Fruit fly (Drosophila melanogaster) whole organism, embryonic: Measurements from ENCODE around the gene CG11309.

ENCODE experiments used
- CG10565 ChIP-seq: fragments of 200-800 bp; sonication (Bioruptor generic); optimal IDR thresholded peaks from 3 replicates; lab custom pipeline; 2016; ENCODE audit warnings: missing biosample characterization, mild to moderate bottlenecking, missing genetic modification characterization
- CG13123 ChIP-seq: fragments of 200-800 bp; sonication (Bioruptor generic); optimal IDR thresholded peaks from 2 replicates; lab custom pipeline; 2016; ENCODE audit warnings: missing biosample characterization, missing genetic modification characterization
- CG2712 ChIP-seq: fragments of 200-800 bp; optimal IDR thresholded peaks from 3 replicates; lab custom pipeline; 2019; ENCODE audit warnings: missing biosample characterization, mild to moderate bottlenecking, missing genetic modification characterization, moderate library complexity
- CG6854 ChIP-seq: fragments of 200-800 bp; sonication (Bioruptor generic); optimal IDR thresholded peaks from 3 replicates; lab custom pipeline; 2017; ENCODE audit warnings: missing biosample characterization, mild to moderate bottlenecking, missing genetic modification characterization
- CG7839 ChIP-seq: fragments of 200-800 bp; sonication (Bioruptor generic); optimal IDR thresholded peaks from 3 replicates; lab custom pipeline; 2018; ENCODE audit warnings: missing biosample characterization, mild to moderate bottlenecking, missing genetic modification characterization, moderate library complexity
- CG9817 ChIP-seq: fragments of 200-800 bp; sonication (Bioruptor generic); optimal IDR thresholded peaks from 2 replicates; lab custom pipeline; 2018; ENCODE audit warnings: missing biosample characterization, mild to moderate bottlenecking, missing genetic modification characterization, moderate library complexity
- Elba2 ChIP-seq: fragments of 200-800 bp; sonication (Bioruptor generic); optimal IDR thresholded peaks from 3 replicates; lab custom pipeline; 2016; ENCODE audit warnings: missing biosample characterization, missing genetic modification characterization
- Ravus ChIP-seq: fragments of 200-800 bp; sonication (Bioruptor generic); IDR thresholded peaks from 2 replicates; pipeline ENCODE4 v1.3.6; 2022; ENCODE audit warnings: missing biosample characterization, missing genetic modification characterization
- Sin3A ChIP-seq: fragments of >200 bp; optimal IDR thresholded peaks from 2 replicates; lab custom pipeline; 2018
- bbx ChIP-seq: fragments of 200-800 bp; sonication (Bioruptor generic); IDR thresholded peaks from 2 replicates; pipeline ENCODE4 v1.3.6; 2022; ENCODE audit warnings: missing biosample characterization, missing genetic modification characterization; ENCODE audit not compliant: partially characterized antibody
- eyg ChIP-seq: fragments of 200-800 bp; sonication (Bioruptor generic); optimal IDR thresholded peaks from 3 replicates; lab custom pipeline; 2016; ENCODE audit warnings: missing biosample characterization, missing genetic modification characterization
- maf-S ChIP-seq: fragments of 200-800 bp; sonication (Bioruptor generic); optimal IDR thresholded peaks from 2 replicates; lab custom pipeline; 2016; ENCODE audit warnings: missing biosample characterization, missing genetic modification characterization
- mam ChIP-seq: fragments of 200-800 bp; sonication (Bioruptor generic); optimal IDR thresholded peaks from 3 replicates; lab custom pipeline; 2016; ENCODE audit warnings: missing biosample characterization, missing genetic modification characterization
- sug ChIP-seq: fragments of 200-800 bp; optimal IDR thresholded peaks from 2 replicates; lab custom pipeline; 2019; ENCODE audit warnings: missing biosample characterization, mild to moderate bottlenecking, missing genetic modification characterization, moderate library complexity

- TF ChIP-seq maf-S (GFP tag; lab: Kevin White, UChicago) (no peak), CG13123 (GFP tag; lab: Kevin White, UChicago) (no peak), eyg (no peak), bbx (GFP tag; lab: Robert Waterston, UW) (no peak), CG7839 (no peak), CG10565 (GFP tag; lab: Kevin White, UChicago) (no peak), CG6854 (GFP tag; lab: Kevin White, UChicago) (no peak), Sin3A (lab: Kevin White, UChicago) (no peak), sug (tag; lab: Kevin White, UChicago) (no peak), mam (GFP tag; lab: Kevin White, UChicago) (no peak), Ravus (GFP tag; lab: Robert Waterston, UW) (no peak), CG9817 (tag; lab: Kevin White, UChicago) (no peak), Elba2 (no peak), CG2712 (tag; lab: Kevin White, UChicago) (no peak)
Observed at dm6 chr3L:21346463-21347196, 42.2 kb upstream of the CG11309 start.
